Fruit fly (Drosophila melanogaster) whole organism, prepupa: ENCODE data around the gene Fer1.

Experiments
- CG11294 ChIP-seq: fragments of 200-800 bp; sonication (Bioruptor generic); IDR thresholded peaks from 2 replicates; pipeline ENCODE4 v1.3.6; 2022; ENCODE audit warnings: missing biosample characterization, missing genetic modification characterization
- CG11762 ChIP-seq: fragments of 200-800 bp; sonication (Bioruptor generic); optimal IDR thresholded peaks from 3 replicates; lab custom pipeline; 2016; ENCODE audit warnings: missing biosample characterization, missing genetic modification characterization; ENCODE audit not compliant: insufficient read depth
- CG15336 ChIP-seq: fragments of 200-800 bp; sonication (Bioruptor generic); IDR thresholded peaks from 2 replicates; pipeline ENCODE4 v1.3.6; 2022; ENCODE audit warnings: missing biosample characterization, missing genetic modification characterization
- CG1621 ChIP-seq: fragments of 200-800 bp; sonication (Bioruptor generic); optimal IDR thresholded peaks from 3 replicates; lab custom pipeline; 2018; ENCODE audit warnings: missing biosample characterization, mild to moderate bottlenecking, missing genetic modification characterization
- CG16779 ChIP-seq: fragments of 200-800 bp; sonication (Bioruptor generic); optimal IDR thresholded peaks from 3 replicates; lab custom pipeline; 2017; ENCODE audit warnings: missing biosample characterization, mild to moderate bottlenecking, missing genetic modification characterization
- CG3032 ChIP-seq: fragments of 200-800 bp; optimal IDR thresholded peaks from 2 replicates; lab custom pipeline; 2019; ENCODE audit warnings: missing biosample characterization, mild to moderate bottlenecking, missing genetic modification characterization, moderate library complexity
- CG31627 ChIP-seq: fragments of 200-800 bp; sonication (Bioruptor generic); optimal IDR thresholded peaks from 3 replicates; lab custom pipeline; 2016; ENCODE audit warnings: missing biosample characterization, missing genetic modification characterization
- CG3919 ChIP-seq: fragments of 200-800 bp; sonication (Bioruptor generic); optimal IDR thresholded peaks from 3 replicates; lab custom pipeline; 2016; ENCODE audit warnings: missing biosample characterization, missing genetic modification characterization
- CG6163 ChIP-seq: fragments of 200-800 bp; sonication (Bioruptor generic); IDR thresholded peaks from 3 replicates; pipeline ENCODE4 v1.3.6; 2022; ENCODE audit warnings: missing biosample characterization, missing genetic modification characterization
- CG6792 ChIP-seq: fragments of 200-800 bp; sonication (Bioruptor generic); optimal IDR thresholded peaks from 3 replicates; lab custom pipeline; 2016; ENCODE audit warnings: missing biosample characterization, missing genetic modification characterization
- CG6808 ChIP-seq: fragments of 200-800 bp; sonication (Bioruptor generic); optimal IDR thresholded peaks from 3 replicates; lab custom pipeline; 2017; ENCODE audit warnings: missing biosample characterization, missing genetic modification characterization, mild to moderate bottlenecking, moderate library complexity, missing genetic modification reagents
- CG6854 ChIP-seq: fragments of 200-800 bp; sonication (Bioruptor generic); optimal IDR thresholded peaks from 2 replicates; lab custom pipeline; 2017; ENCODE audit warnings: missing biosample characterization, mild to moderate bottlenecking, missing genetic modification characterization
- CG8119 ChIP-seq: fragments of 200-800 bp; sonication (Bioruptor generic); IDR thresholded peaks from 3 replicates; pipeline ENCODE4 v1.3.6; 2022; ENCODE audit warnings: missing biosample characterization, missing genetic modification characterization
- CG9139 ChIP-seq: fragments of 200-800 bp; sonication (Bioruptor generic); optimal IDR thresholded peaks from 3 replicates; lab custom pipeline; 2017; ENCODE audit warnings: missing biosample characterization, mild to moderate bottlenecking, missing genetic modification characterization
- Eip78C ChIP-seq: fragments of 200-800 bp; sonication (Bioruptor generic); peaks from one replicate; lab custom pipeline; 2016; ENCODE audit warnings: missing biosample characterization, missing genetic modification characterization
- Eip93F ChIP-seq: fragments of 200-800 bp; sonication (Bioruptor generic); optimal IDR thresholded peaks from 2 replicates; lab custom pipeline; 2016; ENCODE audit warnings: missing biosample characterization, mild to moderate bottlenecking, missing genetic modification characterization
- Ets96B ChIP-seq: fragments of 200-800 bp; optimal IDR thresholded peaks from 2 replicates; lab custom pipeline; 2019; ENCODE audit warnings: missing biosample characterization, mild to moderate bottlenecking, missing genetic modification characterization, moderate library complexity
- Hr38 ChIP-seq: sonication (Bioruptor generic); optimal IDR thresholded peaks from 2 replicates; lab custom pipeline; 2016; ENCODE audit warnings: missing biosample characterization, missing genetic modification characterization
- Hr39 ChIP-seq: fragments of 200-800 bp; sonication (Bioruptor generic); optimal IDR thresholded peaks from 2 replicates; lab custom pipeline; 2016; ENCODE audit warnings: missing biosample characterization, missing genetic modification characterization
- Lpt ChIP-seq: fragments of 200-800 bp; sonication (Bioruptor generic); optimal IDR thresholded peaks from 3 replicates; lab custom pipeline; 2016; ENCODE audit warnings: missing biosample characterization, missing genetic modification characterization
- OdsH ChIP-seq: fragments of 200-800 bp; sonication (Bioruptor generic); optimal IDR thresholded peaks from 3 replicates; lab custom pipeline; 2016; ENCODE audit warnings: missing biosample characterization, missing genetic modification characterization
- Sox102F ChIP-seq: fragments of 200-800 bp; sonication (Bioruptor generic); optimal IDR thresholded peaks from 2 replicates; lab custom pipeline; 2016; ENCODE audit warnings: missing biosample characterization, mild to moderate bottlenecking, missing genetic modification characterization
- Sox14 ChIP-seq: fragments of 200-800 bp; sonication (Bioruptor generic); optimal IDR thresholded peaks from 3 replicates; lab custom pipeline; 2016; ENCODE audit warnings: missing biosample characterization, missing genetic modification characterization
- dsx ChIP-seq: fragments of 200-800 bp; optimal IDR thresholded peaks from 3 replicates; lab custom pipeline; 2019; ENCODE audit warnings: missing biosample characterization, mild to moderate bottlenecking, missing genetic modification characterization, moderate library complexity; ENCODE audit not compliant: poor library complexity, severe bottlenecking
- eg ChIP-seq: fragments of 200-800 bp; sonication (Bioruptor generic); IDR thresholded peaks from 3 replicates; pipeline ENCODE4 v1.3.6; 2022; ENCODE audit warnings: missing biosample characterization, missing genetic modification characterization
- esn ChIP-seq: fragments of 200-800 bp; sonication (Bioruptor generic); optimal IDR thresholded peaks from 2 replicates; lab custom pipeline; 2016; ENCODE audit warnings: missing biosample characterization, mild to moderate bottlenecking, missing genetic modification characterization, moderate library complexity
- fd85E ChIP-seq: fragments of 200-800 bp; sonication (Bioruptor generic); optimal IDR thresholded peaks from 3 replicates; lab custom pipeline; 2016; ENCODE audit warnings: missing biosample characterization, missing genetic modification characterization
- fkh ChIP-seq: fragments of 200-800 bp; sonication (Bioruptor generic); optimal IDR thresholded peaks from 3 replicates; lab custom pipeline; 2017; ENCODE audit warnings: missing biosample characterization, mild to moderate bottlenecking, missing genetic modification characterization, moderate library complexity
- lz ChIP-seq: fragments of 200-800 bp; sonication (Bioruptor generic); optimal IDR thresholded peaks from 3 replicates; lab custom pipeline; 2016; ENCODE audit warnings: missing biosample characterization, missing genetic modification characterization
- net ChIP-seq: fragments of 200-800 bp; sonication (Bioruptor generic); optimal IDR thresholded peaks from 3 replicates; lab custom pipeline; 2016; ENCODE audit warnings: missing biosample characterization, missing genetic modification characterization
- pdm3 ChIP-seq: fragments of 200-800 bp; sonication (Bioruptor generic); optimal IDR thresholded peaks from 3 replicates; lab custom pipeline; 2016; ENCODE audit warnings: missing biosample characterization, missing genetic modification characterization
- salr ChIP-seq, 2 experiments: fragments of 200-800 bp; sonication (Bioruptor generic); optimal IDR thresholded peaks; 3 replicates each; lab custom pipeline; 2016 to 2018; ENCODE audit warnings: missing biosample characterization in 2 of 2, missing genetic modification characterization in 2 of 2, mild to moderate bottlenecking in 1 of 2
- spab ChIP-seq: fragments of 200-800 bp; sonication (Bioruptor generic); optimal IDR thresholded peaks from 2 replicates; lab custom pipeline; 2017; ENCODE audit warnings: missing biosample characterization, mild to moderate bottlenecking, missing genetic modification characterization, missing genetic modification reagents
- ss ChIP-seq, 2 experiments: fragments of 200-800 bp; sonication (Bioruptor generic); optimal IDR thresholded peaks; 2 replicates in 1 of 2; 3 replicates in 1 of 2; lab custom pipeline; 2017 to 2018; ENCODE audit warnings: mild to moderate bottlenecking in 2 of 2, missing biosample characterization in 2 of 2, missing genetic modification characterization in 2 of 2, moderate library complexity in 1 of 2
- svp ChIP-seq: fragments of 200-800 bp; sonication (Bioruptor generic); peaks from one replicate; lab custom pipeline; 2016; ENCODE audit warnings: missing biosample characterization, missing genetic modification characterization
- vri ChIP-seq: fragments of 200-800 bp; sonication (Bioruptor generic); optimal IDR thresholded peaks from 3 replicates; lab custom pipeline; 2016; ENCODE audit warnings: missing biosample characterization, mild to moderate bottlenecking, missing genetic modification characterization

Fer1 gene

dm6 chr3R:7093592-7093991 lies 42.4 kb upstream of the Fer1 start (continued):
- TF ChIP-seq CG31627 = peak; percentile 59
- no peak for TF ChIP-seq OdsH
- no peak for TF ChIP-seq Hr38
- peak; percentile 8 for TF ChIP-seq lz (GFP tag; lab: Kevin White, UChicago)
- TF ChIP-seq svp (GFP tag; lab: Kevin White, UChicago) = no peak
- no peak for TF ChIP-seq spab (GFP tag; lab: Kevin White, UChicago)
- TF ChIP-seq Ets96B (tag; lab: Kevin White, UChicago) = no peak
- TF ChIP-seq CG6854 (GFP tag; lab: Kevin White, UChicago) = no peak
- no peak for TF ChIP-seq CG6808 (GFP tag; lab: Kevin White, UChicago)
- TF ChIP-seq Hr39 (GFP tag; lab: Kevin White, UChicago) = no peak
- TF ChIP-seq Eip78C (GFP tag; lab: Kevin White, UChicago) = peak; percentile 81

dm6 chr3R:7094368-7094767 lies 41.6 kb upstream of the Fer1 start:
- TF ChIP-seq Sox102F (no peak), CG11762 (no peak), fd85E (no peak)

dm6 chr3R:7102853-7103833 lies 32.9 kb upstream of the Fer1 start:
- TF ChIP-seq CG6792 (GFP tag; lab: Kevin White, UChicago) (no peak), CG15336 (GFP tag; lab: Robert Waterston, UW) (peak; percentile 53; the same call in 1 of the 2 replicates), ss (GFP tag; optimal IDR thresholded peaks at IDR 0.05; lab: Kevin White, UChicago) (peak; percentile 40 to 57), pdm3 (GFP tag; lab: Kevin White, UChicago) (no peak), Eip78C (GFP tag; lab: Kevin White, UChicago) (peak; percentile 75), CG6163 (GFP tag; lab: Robert Waterston, UW) (peak; percentile 44; the same call in 2 of the 3 replicates), Eip93F (GFP tag; lab: Kevin White, UChicago) (peak; percentile 78), fd85E (no peak), CG16779 (tag; lab: Kevin White, UChicago) (peak; percentile 6), Hr38 (no peak), CG6808 (GFP tag; lab: Kevin White, UChicago) (peak; percentile 43), CG1621 (tag; lab: Kevin White, UChicago) (peak; percentile 24), CG3032 (tag; lab: Kevin White, UChicago) (no peak), CG11294 (GFP tag; lab: Robert Waterston, UW) (no peak), dsx (peak; percentile 73), CG8119 (GFP tag; lab: Robert Waterston, UW) (peak; percentile 41; the same call in 2 of the 3 replicates), CG9139 (GFP tag; lab: Kevin White, UChicago) (peak; percentile 24), eg (GFP tag; lab: Robert Waterston, UW) (0 out of 3 replicates have a peak, but pooled peaks have one; percentile 29), Lpt (GFP tag; lab: Kevin White, UChicago) (peak; percentile 64), esn (GFP tag; lab: Kevin White, UChicago) (no peak), svp (GFP tag; lab: Kevin White, UChicago) (peak; percentile 60), CG3919 (GFP tag; lab: Kevin White, UChicago) (peak; percentile 16), Sox102F (peak; percentile 11), fkh (GFP tag; lab: Kevin White, UChicago) (peak; percentile 78), salr (GFP tag; optimal IDR thresholded peaks at IDR 0.05; lab: Kevin White, UChicago) (no peak), net (peak; percentile 5), Sox14 (GFP tag; lab: Kevin White, UChicago) (no peak), CG31627 (no peak), CG6854 (GFP tag; lab: Kevin White, UChicago) (peak; percentile 8), vri (GFP tag; lab: Kevin White, UChicago) (peak; percentile 8), Ets96B (tag; lab: Kevin White, UChicago) (peak; percentile 23)
